Worm (Caenorhabditis elegans): ENCODE data around the gene W08F4.12.

DNA sequence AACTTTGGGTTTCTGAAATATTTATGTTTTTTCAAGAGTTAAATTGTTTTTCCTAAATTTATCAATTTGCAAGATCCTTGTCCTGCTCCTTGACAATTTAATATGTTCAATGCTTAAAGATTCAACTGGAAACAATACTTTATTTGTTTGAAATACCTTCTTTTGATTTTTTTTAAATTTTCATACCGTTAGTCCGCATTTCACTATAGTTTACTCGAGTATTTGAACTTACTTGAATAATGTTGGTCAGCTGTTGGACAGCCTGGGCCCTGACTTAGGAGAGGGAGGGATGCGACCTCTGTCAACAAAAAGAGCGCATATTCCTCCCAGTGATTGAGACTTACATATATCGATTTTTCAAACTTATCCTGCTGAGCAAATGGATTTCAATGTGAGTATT, 21.8 kb upstream of the W08F4.12 start, which contains the start of gene W04H10.5:
- TF ChIP-seq tbx-2 (tag; optimal IDR thresholded peaks at IDR 0.05) (no peak), nhr-237 (tag; optimal IDR thresholded peaks at IDR 0.05) (no peak), elt-3 (tag; optimal IDR thresholded peaks at IDR 0.05) (no peak)
